Fruit fly (Drosophila melanogaster): Measurements from ENCODE around the gene CG15571.

Gene CG15571

dm6 chrX:4202235-4202794, 14.9 kb downstream of the CG15571 start (continued):
- TF ChIP-seq Stat92E (GFP tag; optimal IDR thresholded peaks at IDR 0.05) (no peak), CG15514 (GFP tag; optimal IDR thresholded peaks at IDR 0.05) (peak; percentile 58), tin (GFP tag; optimal IDR thresholded peaks at IDR 0.05) (no peak), Bgb (GFP tag; IDR thresholded peaks at IDR 0.05; ENCODE audit: partially characterized antibody) (no peak), wdn (GFP tag; IDR thresholded peaks at IDR 0.05) (no peak), Trl (optimal IDR thresholded peaks at IDR 0.05) (no peak), Trl (GFP tag; optimal IDR thresholded peaks at IDR 0.05) (peak; percentile 16), CG17385 (GFP tag; optimal IDR thresholded peaks at IDR 0.05) (peak; percentile 43), ham (GFP tag; IDR thresholded peaks at IDR 0.05) (no peak), al (GFP tag; IDR thresholded peaks at IDR 0.05) (no peak), hkb (optimal IDR thresholded peaks at IDR 0.05) (no peak), hkb (GFP tag; IDR thresholded peaks at IDR 0.05) (peak; percentile 51; the same call in 1 of the 2 replicates), CG12104 (GFP tag; optimal IDR thresholded peaks at IDR 0.05) (peak; percentile 34), CG6813 (GFP tag; optimal IDR thresholded peaks at IDR 0.05) (peak; percentile 84), CG13296 (GFP tag; optimal IDR thresholded peaks at IDR 0.05) (peak; percentile 67), nerfin-1 (tag; optimal IDR thresholded peaks at IDR 0.05) (peak; percentile 13), Ada2b (GFP tag; IDR thresholded peaks at IDR 0.05) (no peak), CG34376 (GFP tag; optimal IDR thresholded peaks at IDR 0.05) (peak; percentile 37), CG18476 (GFP tag; optimal IDR thresholded peaks at IDR 0.05) (peak; percentile 19), Eip74EF (GFP tag; optimal IDR thresholded peaks at IDR 0.05) (peak in 1 of 2 experiments; percentile 2), CG9727 (GFP tag; optimal IDR thresholded peaks at IDR 0.05) (peak; percentile 56), CG15696 (tag; optimal IDR thresholded peaks at IDR 0.05) (peak; percentile 75), fd102C (GFP tag; optimal IDR thresholded peaks at IDR 0.05) (peak; percentile 87), gcm (GFP tag; optimal IDR thresholded peaks at IDR 0.05) (peak; percentile 46), CG14860 (GFP tag; IDR thresholded peaks at IDR 0.05; ENCODE audit: partially characterized antibody) (no peak), Scr (GFP tag; IDR thresholded peaks at IDR 0.05; ENCODE audit: partially characterized antibody) (no peak), CG15011 (GFP tag; optimal IDR thresholded peaks at IDR 0.05) (peak; percentile 46), CG31441 (GFP tag; IDR thresholded peaks at IDR 0.05) (peak; percentile 37; the same call in 1 of the 2 replicates), CG2202 (tag; optimal IDR thresholded peaks at IDR 0.05) (peak; percentile 49), CG7271 (tag; optimal IDR thresholded peaks at IDR 0.05) (peak; percentile 65), lilli (GFP tag; optimal IDR thresholded peaks at IDR 0.05) (no peak), Lhr (GFP tag; optimal IDR thresholded peaks at IDR 0.05) (peak; percentile 21), lola (GFP tag; optimal IDR thresholded peaks at IDR 0.05) (peak in 1 of 3 experiments; percentile 42), CHES-1-like (GFP tag; optimal IDR thresholded peaks at IDR 0.05) (peak; percentile 7), CG1603 (tag; optimal IDR thresholded peaks at IDR 0.05) (peak; percentile 32), CG17361 (GFP tag; IDR thresholded peaks at IDR 0.05) (0 out of 3 replicates have a peak, but pooled peaks have one; percentile 27), CG2875 (GFP tag; optimal IDR thresholded peaks at IDR 0.05) (peak; percentile 32), stwl (tag; optimal IDR thresholded peaks at IDR 0.05) (peak; percentile 8), Fer1 (GFP tag; optimal IDR thresholded peaks at IDR 0.05) (peak; percentile 77), HHEX (GFP tag; optimal IDR thresholded peaks at IDR 0.05) (peak; percentile 73), ara (GFP tag; IDR thresholded peaks at IDR 0.05) (no peak), otp (GFP tag; IDR thresholded peaks at IDR 0.05) (0 out of 3 replicates have a peak, but pooled peaks have one; percentile 20), exex (tag; optimal IDR thresholded peaks at IDR 0.05) (peak; percentile 21), cwo (GFP tag; optimal IDR thresholded peaks at IDR 0.05) (peak; percentile 38), Med (GFP tag) (peak; percentile 88), Lpt (GFP tag; optimal IDR thresholded peaks at IDR 0.05) (no peak), gsb (GFP tag; IDR thresholded peaks at IDR 0.05) (no peak), CG32767 (GFP tag; IDR thresholded peaks at IDR 0.05) (no peak), maf-S (GFP tag; optimal IDR thresholded peaks at IDR 0.05) (peak; percentile 4)

All from whole organism, embryonic.